Worm (Caenorhabditis elegans) whole organism, L4/young adult: ENCODE data around the gene T27E4.5.

Source experiments
- W03F9.2 ChIP-seq: fragments of 150-350 bp; optimal IDR thresholded peaks from 2 replicates; lab custom pipeline; 2014; ENCODE audit warnings: missing biosample characterization, missing genetic modification characterization
- dao-5 ChIP-seq: sonication (generic microtip); optimal IDR thresholded peaks from 2 replicates; lab custom pipeline; 2016; ENCODE audit warnings: missing genotype, missing genetic modification characterization, moderate library complexity, missing compliant biosample characterization

ce11 chrV:9058627-9059026 lies 11.0 kb downstream of the T27E4.5 start, which contains the start of gene C25E10.11:
- TF ChIP-seq W03F9.2 (tag; lab: Kevin White, UChicago) (no peak), dao-5 (tag; lab: Kevin White, UChicago) (no peak)
